Worm (Caenorhabditis elegans): ENCODE data around the gene srv-21.

DNA sequence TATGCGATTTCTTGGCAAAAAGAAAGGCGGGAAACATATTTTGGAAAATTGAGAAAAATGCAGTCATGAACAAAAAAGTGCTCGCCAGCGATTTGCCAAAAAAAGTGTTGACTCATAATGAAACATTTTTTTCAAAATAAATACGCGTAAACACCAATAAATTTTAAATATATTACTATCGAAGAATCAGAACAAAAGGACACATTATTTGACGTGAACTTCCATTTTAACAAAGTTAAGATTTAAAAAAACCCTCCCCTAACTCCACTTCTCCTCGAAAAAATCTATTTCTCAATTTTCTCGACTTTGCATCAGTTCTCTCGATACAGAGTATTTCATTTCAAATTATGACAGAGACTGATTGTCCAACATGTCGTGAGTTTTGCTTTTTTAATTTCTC, 19.2 kb upstream of the srv-21 start, which contains the start of gene pck-3:
- TF ChIP-seq skn-1 (tag; optimal IDR thresholded peaks at IDR 0.05) (no peak), madf-5 (GFP tag; IDR thresholded peaks at IDR 0.05) (no peak), daf-12 (tag; optimal IDR thresholded peaks at IDR 0.05) (no peak), unc-39 (tag; optimal IDR thresholded peaks at IDR 0.05) (no peak), F49E8.2 (tag; optimal IDR thresholded peaks at IDR 0.05; ENCODE audit: borderline replicate concordance) (no peak), cey-2 (tag; optimal IDR thresholded peaks at IDR 0.05; ENCODE audit: borderline replicate concordance, insufficient read depth) (no peak), hmg-1.1 (GFP tag; IDR thresholded peaks at IDR 0.05) (no peak), D1046.2 (GFP tag; IDR thresholded peaks at IDR 0.05) (no peak), pha-4 (GFP tag; IDR thresholded peaks at IDR 0.05) (no peak), pha-4 (tag; optimal IDR thresholded peaks at IDR 0.05) (no peak), ces-1 (GFP tag; optimal IDR thresholded peaks at IDR 0.05) (no peak), nhr-76 (tag; optimal IDR thresholded peaks at IDR 0.05) (no peak), lin-29 (GFP tag; IDR thresholded peaks at IDR 0.05) (no peak), daf-19 (GFP tag; conservative IDR thresholded peaks at IDR 0.05) (no peak), mep-1 (tag; optimal IDR thresholded peaks at IDR 0.05) (no peak)
